Fruit fly (Drosophila melanogaster) S2 (cell line): ENCODE measurements around the gene eIF4E6.

ENCODE experiments used
- CG8478 ChIP-seq: fragments of >200 bp; optimal IDR thresholded peaks from 2 replicates; lab custom pipeline; 2018
- CTCF ChIP-seq, 2 experiments: fragments of >200 bp; optimal IDR thresholded peaks; 2 replicates each; lab custom pipeline; 2018

DNA sequence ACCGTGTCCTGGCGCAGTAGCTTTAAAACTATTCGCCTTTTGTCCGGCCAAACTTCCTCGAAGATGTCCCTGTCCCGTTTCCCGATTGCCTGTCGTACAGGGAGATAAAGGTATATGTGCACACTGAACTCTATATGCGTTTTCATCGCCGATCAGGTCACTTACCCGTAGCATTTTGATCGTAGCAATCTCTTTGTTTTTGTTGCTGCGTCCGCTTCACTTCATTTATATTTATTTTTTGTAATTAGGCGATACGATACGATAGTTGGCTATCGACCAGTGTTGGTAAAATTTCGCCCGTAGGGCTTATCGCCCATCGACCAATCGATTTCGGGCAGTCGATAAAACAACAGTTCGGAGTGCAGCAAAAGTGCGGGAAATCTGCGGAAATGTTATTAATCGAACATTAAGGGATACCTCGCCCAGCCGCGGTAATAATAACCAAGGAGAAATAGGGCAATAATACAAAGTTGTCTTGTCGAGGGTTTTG, 35.8 kb upstream of the eIF4E6 start, which contains the start of the genes Cul5 and Bicra:
- no peak for TF ChIP-seq CTCF (optimal IDR thresholded peaks at IDR 0.05; lab: Kevin White, UChicago)
- no peak for TF ChIP-seq CG8478
